Worm (Caenorhabditis elegans) whole organism, L4/young adult: ENCODE measurements around the gene F56C9.10.

Experiments
- W03F9.2 ChIP-seq: fragments of 150-350 bp; optimal IDR thresholded peaks from 2 replicates; lab custom pipeline; 2014; ENCODE audit warnings: missing biosample characterization, missing genetic modification characterization
- dao-5 ChIP-seq: sonication (generic microtip); optimal IDR thresholded peaks from 2 replicates; lab custom pipeline; 2016; ENCODE audit warnings: missing genotype, missing genetic modification characterization, moderate library complexity, missing compliant biosample characterization
- him-1 ChIP-seq: sonication (generic microtip); optimal IDR thresholded peaks from 2 replicates; lab custom pipeline; 2016; ENCODE audit warnings: missing genotype, missing genetic modification reagents, missing genetic modification characterization, missing compliant biosample characterization

F56C9.10 gene

ce11 chrIII:7331671-7332070 is 3.4 kb downstream of the F56C9.10 start:
- TF ChIP-seq him-1 (tag; lab: Kevin White, UChicago) (no peak), W03F9.2 (no peak), dao-5 (tag; lab: Kevin White, UChicago) (no peak)

- TF ChIP-seq dao-5 (tag; lab: Kevin White, UChicago): no peak
Observed at ce11 chrIII:7329155-7329732, 5.9 kb downstream of the F56C9.10 start, which contains the start of gene lab-2. Gene lab-2 (minus strand): TSS chrIII:7329607.

DNA sequence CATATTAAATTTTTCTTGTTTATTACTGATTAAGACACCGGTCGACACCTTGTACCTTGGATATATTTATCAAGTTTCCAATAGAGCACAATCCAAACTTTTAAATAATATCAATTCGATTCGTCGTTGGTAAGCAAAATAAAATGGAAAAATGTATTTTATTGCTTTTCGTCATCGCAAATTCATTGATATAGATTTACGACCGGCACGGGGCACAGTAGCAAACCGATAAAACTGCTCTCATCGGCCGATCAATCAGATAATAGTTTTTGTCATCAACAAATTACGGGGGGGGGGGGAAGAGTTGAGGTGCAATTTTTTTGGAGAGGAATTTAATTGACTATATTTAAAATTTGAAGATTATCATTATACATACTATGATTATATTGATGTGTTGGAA is 11.8 kb downstream of the F56C9.10 start:
- no peak for TF ChIP-seq him-1 (tag; lab: Kevin White, UChicago)
- no peak for TF ChIP-seq W03F9.2
- TF ChIP-seq dao-5 (tag; lab: Kevin White, UChicago): no peak

DNA sequence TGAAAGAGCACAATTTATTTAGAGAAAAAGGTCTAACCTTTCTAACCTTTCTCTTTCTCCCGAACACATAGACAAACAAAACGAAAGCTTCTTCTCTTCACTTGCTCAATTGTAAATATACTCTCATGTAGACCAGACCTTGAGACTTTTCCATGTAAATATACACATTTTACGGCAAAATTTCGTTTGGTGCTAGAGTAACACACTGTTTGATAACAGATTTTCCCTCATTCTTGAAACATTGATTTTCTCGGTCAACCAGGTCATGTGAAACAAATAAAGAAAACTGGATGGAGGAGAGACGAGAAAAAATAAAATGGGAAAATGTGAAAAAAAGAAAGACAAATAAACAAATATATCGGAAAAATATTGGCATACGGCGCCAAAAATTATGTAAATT is 13.1 kb downstream of the F56C9.10 start:
- no peak for TF ChIP-seq W03F9.2
- no peak for TF ChIP-seq dao-5 (tag; lab: Kevin White, UChicago)
- no peak for TF ChIP-seq him-1 (tag; lab: Kevin White, UChicago)

ce11 chrIII:7319390-7319789 is 15.7 kb downstream of the F56C9.10 start, which contains the start of gene F56C9.8:
Gene F56C9.8 (minus strand): TSS chrIII:7319509.
- no peak for TF ChIP-seq dao-5 (tag; lab: Kevin White, UChicago)
- no peak for TF ChIP-seq W03F9.2
- no peak for TF ChIP-seq him-1 (tag; lab: Kevin White, UChicago)

DNA sequence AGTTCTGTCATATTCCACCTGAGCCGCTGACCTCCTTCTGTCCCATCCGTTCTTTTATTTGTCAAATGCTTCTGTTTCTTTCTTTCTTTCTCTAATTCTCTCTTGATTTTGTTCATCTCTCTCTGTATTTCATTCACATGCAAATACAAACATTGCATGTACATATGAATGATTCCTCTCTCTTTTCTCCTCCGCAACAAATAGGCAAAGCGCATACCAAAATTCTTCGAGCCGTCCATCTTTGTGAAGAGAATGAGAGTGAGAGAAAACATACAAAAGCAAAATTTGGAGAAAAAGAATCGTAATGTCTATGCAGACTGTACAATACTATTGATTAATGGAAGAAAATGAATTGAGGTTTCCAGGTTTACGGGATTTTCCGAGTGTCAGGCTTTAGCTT is 17.8 kb downstream of the F56C9.10 start:
- TF ChIP-seq dao-5 (tag; lab: Kevin White, UChicago) (no peak), him-1 (tag; lab: Kevin White, UChicago) (no peak), W03F9.2 (no peak)

DNA sequence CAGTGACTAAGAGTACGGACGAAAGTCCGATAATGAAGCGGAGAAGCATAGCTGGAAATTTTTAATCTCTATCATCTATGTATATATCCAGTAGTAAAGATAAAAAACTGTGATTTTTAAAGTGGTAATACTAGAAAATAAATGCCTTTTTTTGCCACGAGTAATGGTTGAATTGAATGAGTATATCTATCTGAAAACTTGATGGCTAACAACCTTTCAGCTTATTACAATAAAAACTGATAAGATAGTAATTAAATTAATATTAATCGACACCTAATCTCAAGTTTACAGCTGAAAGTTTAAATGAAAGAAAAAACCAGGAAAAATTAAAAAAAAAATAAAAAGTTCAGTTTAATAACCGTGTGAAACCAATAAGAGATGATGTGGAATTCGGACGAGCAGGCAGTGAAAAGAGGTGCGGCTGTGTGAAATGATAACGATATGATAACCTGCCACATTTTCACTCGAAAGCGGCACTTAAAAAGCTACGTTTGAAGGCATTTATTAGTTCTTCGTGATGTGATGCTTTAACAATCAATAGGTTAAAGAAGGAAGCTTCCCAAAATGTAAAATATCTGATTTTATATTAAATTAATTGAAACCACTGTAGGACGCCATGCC is 20.1 kb downstream of the F56C9.10 start, which contains the start of gene nspg-6:
Gene nspg-6, minus strand, starts transcription at position 51 of the 621 bp plus-strand sequence.
- TF ChIP-seq dao-5 (tag; lab: Kevin White, UChicago) (no peak), W03F9.2 (no peak), him-1 (tag; lab: Kevin White, UChicago) (no peak)

DNA sequence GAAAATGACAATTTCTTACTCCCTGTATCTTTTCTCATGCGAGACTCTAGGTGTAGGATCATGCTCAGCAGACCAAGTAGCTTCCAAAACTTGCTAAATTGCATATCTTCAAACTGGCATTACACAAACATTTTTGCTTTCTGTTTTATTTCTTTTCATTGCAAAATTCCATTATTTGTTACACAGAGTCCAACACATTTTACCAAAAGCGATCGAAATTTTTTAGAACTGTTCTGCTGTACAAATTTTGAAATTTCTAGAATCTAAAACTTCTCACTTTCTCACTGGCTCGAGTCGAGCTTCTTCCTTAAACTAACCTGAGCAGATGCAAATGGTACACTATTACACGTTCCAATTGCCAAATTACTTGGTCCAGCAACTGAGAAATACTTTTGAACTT is 20.6 kb downstream of the F56C9.10 start:
- TF ChIP-seq W03F9.2 (no peak), dao-5 (tag; lab: Kevin White, UChicago) (no peak), him-1 (tag; lab: Kevin White, UChicago) (no peak)

- TF ChIP-seq W03F9.2 (no peak), him-1 (tag; lab: Kevin White, UChicago) (no peak), dao-5 (tag; lab: Kevin White, UChicago) (no peak)
Observed at ce11 chrIII:7310662-7311340, 24.3 kb downstream of the F56C9.10 start, which contains the start of the genes F56C9.6 and F56C9.3. Gene F56C9.6 (minus strand): TSS chrIII:7310773. Gene F56C9.3 (plus strand): TSS chrIII:7311290.

- TF ChIP-seq him-1 (tag; lab: Kevin White, UChicago) (no peak), W03F9.2 (no peak), dao-5 (tag; lab: Kevin White, UChicago) (no peak)
Observed at ce11 chrIII:7308600-7309109, 26.5 kb downstream of the F56C9.10 start, which contains the start of gene acbp-4. Gene acbp-4 (minus strand): TSS chrIII:7309109.

DNA sequence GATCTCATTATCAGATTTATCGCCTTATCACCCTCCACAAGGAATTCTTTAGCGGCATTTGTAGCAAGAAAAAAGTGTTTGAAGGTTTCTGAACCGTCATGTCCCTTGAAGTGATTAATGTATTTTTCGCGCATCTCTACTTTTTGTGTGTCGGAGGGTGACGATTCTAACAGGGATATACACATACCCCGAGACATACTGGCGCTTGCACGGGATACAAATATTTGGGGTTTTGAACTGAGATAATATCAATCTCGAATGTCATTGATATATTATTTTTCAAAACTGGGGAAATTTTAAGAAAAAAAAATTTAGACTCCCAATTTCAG is 29.5 kb downstream of the F56C9.10 start:
- TF ChIP-seq dao-5 (tag; lab: Kevin White, UChicago) (no peak), W03F9.2 (no peak), him-1 (tag; lab: Kevin White, UChicago) (no peak)

- TF ChIP-seq dao-5 (tag; lab: Kevin White, UChicago): no peak
- TF ChIP-seq him-1 (tag; lab: Kevin White, UChicago): no peak
- no peak for TF ChIP-seq W03F9.2
Observed at ce11 chrIII:7304961-7305648, 30.0 kb downstream of the F56C9.10 start.

- no peak for TF ChIP-seq him-1 (tag; lab: Kevin White, UChicago)
- no peak for TF ChIP-seq dao-5 (tag; lab: Kevin White, UChicago)
- TF ChIP-seq W03F9.2: no peak
Observed at ce11 chrIII:7301668-7302067, 33.4 kb downstream of the F56C9.10 start.
